Worm (Caenorhabditis elegans): ENCODE data around the gene spe-51.
A peak's percentile ranks its signal among the peaks of the same experiment; 100 is the strongest.
"Not testable (repeated sequence)": the region's sequence is repeated elsewhere in the genome, so short reads cannot be mapped to it uniquely, and the experiment has no call there.

Gene spe-51

DNA sequence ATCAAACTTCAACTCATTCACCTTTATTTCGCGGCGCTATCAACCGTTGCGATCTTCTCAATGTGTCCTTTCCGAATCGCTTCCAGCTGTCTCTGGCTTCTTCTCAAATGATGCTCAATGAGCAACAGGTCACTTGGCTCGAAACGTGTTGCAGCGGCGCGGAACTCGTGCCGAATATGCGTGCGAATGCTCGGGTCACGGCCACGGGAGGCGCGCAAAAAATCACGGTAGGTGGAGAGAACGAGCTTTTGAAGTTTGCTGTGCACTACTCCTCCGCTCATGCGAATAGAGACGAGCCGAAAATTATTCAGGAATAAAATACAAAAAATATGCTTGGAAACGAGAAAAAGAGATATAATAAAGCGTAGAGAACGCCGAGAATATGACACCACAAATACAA is 17.9 kb downstream of the spe-51 start, which contains the start of gene cif-1:
TSS of gene cif-1 (minus strand) at position 297 of the 400 bp plus-strand sequence.
- TF ChIP-seq nhr-25 (tag; optimal IDR thresholded peaks at IDR 0.05) (no peak), aly-2 (tag; optimal IDR thresholded peaks at IDR 0.05) (no peak), ceh-16 (tag; optimal IDR thresholded peaks at IDR 0.05) (no peak), elt-3 (tag; optimal IDR thresholded peaks at IDR 0.05) (no peak), unc-39 (tag; optimal IDR thresholded peaks at IDR 0.05) (no peak)

DNA sequence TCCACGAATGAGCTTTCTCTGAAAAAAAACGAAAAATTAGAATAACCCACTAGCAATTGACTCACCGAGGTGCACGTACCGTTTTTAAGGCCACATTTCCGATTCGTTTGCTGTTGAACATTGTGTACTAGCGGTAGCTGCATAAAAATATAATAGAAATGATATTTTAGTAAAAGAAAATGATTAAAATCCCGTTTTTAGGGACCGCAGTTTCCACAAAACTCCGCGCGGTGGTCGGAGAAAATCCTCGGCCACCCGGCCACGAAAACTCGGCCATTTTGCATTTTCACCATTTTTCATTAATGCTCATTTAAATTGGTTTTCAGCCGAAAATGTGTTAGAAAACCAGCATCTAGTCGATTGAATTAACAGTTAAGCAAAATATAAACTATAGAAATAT is 19.8 kb downstream of the spe-51 start, which contains the start of gene yars-2:
TSS of gene yars-2 (minus strand) at position 249 of the 400 bp plus-strand sequence.
- TF ChIP-seq lsy-12 (tag; optimal IDR thresholded peaks at IDR 0.05) (no peak), pha-4 (tag; optimal IDR thresholded peaks at IDR 0.05) (peak; percentile 26), unc-62 (GFP tag; optimal IDR thresholded peaks at IDR 0.05) (no peak), snpc-4 (tag; optimal IDR thresholded peaks at IDR 0.05) (no peak), nhr-43 (tag; optimal IDR thresholded peaks at IDR 0.05; ENCODE audit: poor library complexity, severe bottlenecking) (no peak), nhr-28 (tag; optimal IDR thresholded peaks at IDR 0.05) (no peak), tbx-2 (tag; optimal IDR thresholded peaks at IDR 0.05) (no peak), elt-3 (tag; optimal IDR thresholded peaks at IDR 0.05) (no peak), nhr-67 (tag; optimal IDR thresholded peaks at IDR 0.05) (no peak), nhr-77 (tag; optimal IDR thresholded peaks at IDR 0.05) (no peak), ama-1 (optimal IDR thresholded peaks at IDR 0.05) (no peak), R02D3.7 (tag; optimal IDR thresholded peaks at IDR 0.05) (no peak), ceh-9 (tag; optimal IDR thresholded peaks at IDR 0.05) (no peak), nhr-11 (tag; optimal IDR thresholded peaks at IDR 0.05) (no peak), eor-1 (tag; optimal IDR thresholded peaks at IDR 0.05) (no peak), ZK546.5 (tag; optimal IDR thresholded peaks at IDR 0.05) (no peak), lin-15B (tag; optimal IDR thresholded peaks at IDR 0.05) (peak; percentile 27), nhr-25 (tag; optimal IDR thresholded peaks at IDR 0.05) (no peak), nhr-12 (tag; optimal IDR thresholded peaks at IDR 0.05) (no peak), nfya-1 (tag; optimal IDR thresholded peaks at IDR 0.05; ENCODE audit: insufficient read depth) (peak; percentile 10)

DNA sequence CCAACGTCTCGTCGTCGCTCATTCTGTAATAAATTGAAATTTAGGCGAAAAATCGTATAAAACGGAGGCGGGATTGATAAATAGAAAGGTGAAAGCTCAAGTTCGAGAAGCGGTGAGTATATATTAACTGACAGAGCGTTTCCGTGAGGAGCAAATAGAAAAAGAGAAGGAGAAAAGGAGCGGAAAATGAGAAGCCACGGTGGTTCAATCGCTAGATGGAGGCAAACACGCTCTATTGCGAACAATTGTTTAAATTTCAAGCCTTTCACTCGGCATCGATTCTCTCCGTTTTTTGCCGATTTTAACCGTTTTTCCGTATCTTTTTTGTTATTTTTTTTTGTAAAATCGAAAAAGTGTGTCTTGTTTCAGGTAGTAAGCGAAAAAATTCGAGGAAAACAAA is 23.2 kb downstream of the spe-51 start, which contains the start of gene miro-1:
TSS of gene miro-1 (minus strand) at position 23 of the 400 bp plus-strand sequence.
- not testable (repeated sequence) for TF ChIP-seq hmg-11 (tag; optimal IDR thresholded peaks at IDR 0.05); ama-1 (optimal IDR thresholded peaks at IDR 0.05); pqm-1 (tag; optimal IDR thresholded peaks at IDR 0.05)

DNA sequence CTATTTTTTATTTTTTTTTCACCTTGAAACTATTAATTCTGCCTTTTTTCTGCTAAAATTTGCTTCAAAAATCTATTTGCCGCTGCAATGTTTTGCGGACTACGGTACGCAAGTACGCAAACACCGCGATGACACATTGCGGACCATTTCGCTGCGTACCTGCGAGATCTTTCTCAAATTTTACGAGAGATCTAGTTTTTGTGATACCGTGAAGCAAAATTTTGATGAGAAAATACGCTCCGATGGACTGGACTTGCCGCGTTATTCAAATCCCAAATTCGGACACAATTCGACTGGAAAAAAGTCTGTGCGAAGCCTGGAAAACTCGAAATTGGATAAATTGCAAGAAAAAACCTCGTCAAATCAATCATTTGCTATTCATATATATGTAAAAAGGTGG is 28.0 kb downstream of the spe-51 start:
- peak; percentile 27 for TF ChIP-seq tbx-2 (tag; optimal IDR thresholded peaks at IDR 0.05)
- peak; percentile 19 for TF ChIP-seq lin-15B (tag; optimal IDR thresholded peaks at IDR 0.05)
- TF ChIP-seq elt-2 (tag; optimal IDR thresholded peaks at IDR 0.05), result peak; percentile 1
- TF ChIP-seq nfya-1 (tag; optimal IDR thresholded peaks at IDR 0.05; ENCODE audit: insufficient read depth), result peak; percentile 22

DNA sequence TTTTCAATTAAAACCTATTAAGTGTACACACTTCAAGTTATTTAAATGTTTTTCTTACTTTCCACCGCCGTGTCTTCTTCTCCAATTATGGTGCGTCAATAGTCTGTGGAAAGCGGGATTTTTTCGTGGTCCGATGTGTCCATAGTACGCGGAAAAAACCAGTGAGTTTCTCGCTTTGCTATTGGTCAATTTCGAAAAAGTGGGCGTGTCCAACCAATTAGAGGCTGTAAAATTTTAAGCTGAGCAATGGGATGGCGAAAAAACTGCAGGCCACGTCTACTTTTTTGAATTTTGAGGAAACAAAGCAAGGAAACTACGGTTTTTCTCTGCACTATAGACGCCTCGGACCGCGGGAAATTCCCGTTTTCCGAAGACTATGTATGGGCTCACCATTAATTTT is 31.1 kb downstream of the spe-51 start:
- TF ChIP-seq nhr-67 (tag; optimal IDR thresholded peaks at IDR 0.05), result no peak
- no peak for TF ChIP-seq ceh-28 (tag; optimal IDR thresholded peaks at IDR 0.05)
- TF ChIP-seq hmg-11 (tag; optimal IDR thresholded peaks at IDR 0.05), result no peak
- TF ChIP-seq pha-4 (tag; optimal IDR thresholded peaks at IDR 0.05), result no peak
- TF ChIP-seq nhr-43 (tag; optimal IDR thresholded peaks at IDR 0.05; ENCODE audit: poor library complexity, severe bottlenecking), result no peak
- no peak for TF ChIP-seq elt-1 (tag; optimal IDR thresholded peaks at IDR 0.05)
- TF ChIP-seq R02D3.7 (tag; optimal IDR thresholded peaks at IDR 0.05), result no peak
- no peak for TF ChIP-seq nhr-77 (tag; optimal IDR thresholded peaks at IDR 0.05)
- TF ChIP-seq elt-2 (tag; optimal IDR thresholded peaks at IDR 0.05), result no peak
- TF ChIP-seq zag-1 (tag; optimal IDR thresholded peaks at IDR 0.05), result no peak
- no peak for TF ChIP-seq fkh-2 (tag; optimal IDR thresholded peaks at IDR 0.05)

DNA sequence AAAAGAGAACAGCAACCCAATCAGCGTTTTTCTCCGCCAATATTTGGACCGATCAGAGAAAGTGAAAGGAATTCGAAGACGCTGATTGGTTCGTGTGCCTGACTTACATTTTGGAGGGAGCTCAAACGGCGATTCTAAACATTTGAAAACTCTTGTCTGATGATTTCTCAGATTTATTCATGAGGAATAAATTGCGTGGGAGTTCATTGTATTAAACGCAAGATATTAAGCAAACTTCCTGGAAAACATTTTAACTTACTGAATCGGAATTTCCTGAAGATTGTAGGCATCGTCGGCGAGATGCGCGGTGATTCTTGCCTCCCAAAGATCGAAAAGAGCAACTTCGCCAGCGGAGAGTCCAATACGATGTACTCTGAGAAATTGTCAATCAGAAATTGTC is 32.0 kb downstream of the spe-51 start, which contains the start of gene K08F11.1:
TSS of gene K08F11.1 (plus strand) at position 301 of the 400 bp plus-strand sequence.
- no peak for TF ChIP-seq mdl-1 (tag; optimal IDR thresholded peaks at IDR 0.05)
- no peak for TF ChIP-seq egl-5 (tag; optimal IDR thresholded peaks at IDR 0.05)
- TF ChIP-seq nhr-237 (tag; optimal IDR thresholded peaks at IDR 0.05), result no peak
